Worm (Caenorhabditis elegans) whole organism, L4/young adult: ENCODE data around the gene nsun-5.
"Not testable (repeated sequence)": the region's sequence is repeated elsewhere in the genome, so short reads cannot be mapped to it uniquely, and the experiment has no call there.

Experiments
- W03F9.2 ChIP-seq: fragments of 150-350 bp; optimal IDR thresholded peaks from 2 replicates; lab custom pipeline; 2014; ENCODE audit warnings: missing biosample characterization, missing genetic modification characterization
- dao-5 ChIP-seq: sonication (generic microtip); optimal IDR thresholded peaks from 2 replicates; lab custom pipeline; 2016; ENCODE audit warnings: missing genotype, missing genetic modification characterization, moderate library complexity, missing compliant biosample characterization
- him-1 ChIP-seq: sonication (generic microtip); optimal IDR thresholded peaks from 2 replicates; lab custom pipeline; 2016; ENCODE audit warnings: missing genotype, missing genetic modification reagents, missing genetic modification characterization, missing compliant biosample characterization

Gene nsun-5

ce11 chrII:14967084-14967483 lies 2.3 kb upstream of the nsun-5 start:
- TF ChIP-seq dao-5 (tag; lab: Kevin White, UChicago) (no peak), him-1 (tag; lab: Kevin White, UChicago) (no peak), W03F9.2 (tag; lab: Kevin White, UChicago) (no peak)

- TF ChIP-seq dao-5 (tag; lab: Kevin White, UChicago) (no peak), him-1 (tag; lab: Kevin White, UChicago) (no peak)
Measured at ce11 chrII:14968275-14968674, 1.1 kb upstream of the nsun-5 start.

ce11 chrII:14983909-14984308 lies 14.5 kb downstream of the nsun-5 start, which contains the start of gene Y53F4B.5:
TSS of gene Y53F4B.5 (minus strand) at chrII:14984009.
- TF ChIP-seq dao-5 (tag; lab: Kevin White, UChicago) = no peak
- no peak for TF ChIP-seq W03F9.2 (tag; lab: Kevin White, UChicago)
- TF ChIP-seq him-1 (tag; lab: Kevin White, UChicago) = no peak

DNA sequence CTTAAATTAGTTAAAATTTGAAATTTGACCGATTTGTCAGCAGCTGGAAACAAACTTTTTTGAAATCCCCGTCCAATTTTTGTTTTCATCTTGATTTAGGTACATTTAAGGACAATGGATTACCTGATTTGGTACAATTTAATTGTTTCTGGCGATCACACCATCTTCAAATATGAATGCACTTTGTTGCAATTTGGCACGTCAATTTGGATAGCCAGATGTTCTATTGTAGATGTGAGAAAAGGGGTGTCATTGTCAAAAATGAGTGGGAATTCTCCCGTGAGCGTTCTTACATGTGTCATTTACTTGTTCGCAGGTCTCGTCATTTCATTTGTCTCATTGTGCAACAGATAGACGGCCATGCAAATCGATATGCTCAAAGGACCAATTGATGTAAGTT lies 18.8 kb downstream of the nsun-5 start, which contains the start of gene Y53F4B.43:
Gene Y53F4B.43, plus strand, starts transcription at position 301 of the 400 bp plus-strand sequence.
- TF ChIP-seq him-1, dao-5, W03F9.2 (tag; lab: Kevin White, UChicago): not testable (repeated sequence)

ce11 chrII:14992598-14992997 lies 23.2 kb downstream of the nsun-5 start, which contains the start of gene Y53F4B.7:
TSS of gene Y53F4B.7 (plus strand) at chrII:14992898.
- not testable (repeated sequence) for TF ChIP-seq him-1, dao-5, W03F9.2 (tag; lab: Kevin White, UChicago)

ce11 chrII:15003410-15003809 lies 34.0 kb downstream of the nsun-5 start, which contains the start of gene Y53F4B.10:
TSS of gene Y53F4B.10 (minus strand) at chrII:15003510.
- TF ChIP-seq him-1 (tag; lab: Kevin White, UChicago) (no peak), W03F9.2 (tag; lab: Kevin White, UChicago) (no peak), dao-5 (tag; lab: Kevin White, UChicago) (no peak)

- no peak for TF ChIP-seq him-1 (tag; lab: Kevin White, UChicago)
- no peak for TF ChIP-seq W03F9.2 (tag; lab: Kevin White, UChicago)
- TF ChIP-seq dao-5 (tag; lab: Kevin White, UChicago) = no peak
Measured at ce11 chrII:15004538-15004937, 35.1 kb downstream of the nsun-5 start.

- TF ChIP-seq him-1 (tag; lab: Kevin White, UChicago) (no peak), dao-5 (tag; lab: Kevin White, UChicago) (no peak)
Measured at ce11 chrII:15005118-15005517, 35.7 kb downstream of the nsun-5 start.

ce11 chrII:15008481-15009057 lies 39.2 kb downstream of the nsun-5 start:
- TF ChIP-seq him-1 (tag; lab: Kevin White, UChicago) = no peak
- TF ChIP-seq W03F9.2 (tag; lab: Kevin White, UChicago) = no peak
- no peak for TF ChIP-seq dao-5 (tag; lab: Kevin White, UChicago)

DNA sequence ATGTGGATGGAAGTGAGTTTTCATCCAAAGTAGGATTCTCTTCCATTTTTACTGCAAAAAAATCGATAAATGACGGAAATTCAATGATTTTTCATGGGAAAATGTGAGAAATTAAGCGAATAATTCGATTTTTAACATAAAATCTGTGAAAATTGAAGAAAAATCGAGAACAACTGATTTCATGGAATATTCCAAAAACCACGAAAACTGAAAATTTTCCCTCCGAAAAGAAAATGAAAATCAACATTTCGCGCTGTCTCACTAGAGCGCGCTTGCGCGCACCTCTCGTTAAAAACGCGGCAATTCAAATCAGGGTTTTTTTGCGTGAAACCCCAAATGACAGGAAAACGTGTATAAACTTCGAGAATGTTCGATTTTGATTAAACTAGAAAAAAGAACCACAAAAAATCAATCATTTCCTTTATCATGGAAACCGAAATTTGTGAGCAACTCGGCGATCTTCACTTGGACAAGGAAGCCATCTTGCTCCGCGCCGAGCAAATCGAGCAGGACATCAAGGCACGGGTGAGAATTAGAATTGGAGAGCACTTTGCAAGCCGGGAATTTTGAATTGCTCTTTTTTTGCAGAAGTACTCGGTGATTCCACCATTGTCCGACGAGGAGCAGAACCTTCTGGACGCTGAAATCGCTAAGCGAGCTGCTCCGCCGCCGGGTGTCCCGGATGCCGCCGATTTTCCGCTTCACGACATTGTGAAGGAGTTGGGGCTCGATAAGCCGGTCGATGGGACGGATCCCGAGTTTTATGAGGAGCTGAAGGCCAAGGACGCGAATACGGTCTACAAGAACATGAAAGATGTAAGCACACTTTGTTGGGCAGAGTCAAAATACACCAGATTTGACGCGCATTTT lies 41.2 kb downstream of the nsun-5 start, which contains the start of the genes Y53F4B.9 and Y53F4B.11:
Gene Y53F4B.9, minus strand, starts transcription at position 51 of the 870 bp plus-strand sequence.
Gene Y53F4B.11, plus strand, starts transcription at position 383 of the 870 bp plus-strand sequence.
- TF ChIP-seq him-1 (tag; lab: Kevin White, UChicago) = no peak
- peak; percentile 42 for TF ChIP-seq W03F9.2 (tag; lab: Kevin White, UChicago)

DNA sequence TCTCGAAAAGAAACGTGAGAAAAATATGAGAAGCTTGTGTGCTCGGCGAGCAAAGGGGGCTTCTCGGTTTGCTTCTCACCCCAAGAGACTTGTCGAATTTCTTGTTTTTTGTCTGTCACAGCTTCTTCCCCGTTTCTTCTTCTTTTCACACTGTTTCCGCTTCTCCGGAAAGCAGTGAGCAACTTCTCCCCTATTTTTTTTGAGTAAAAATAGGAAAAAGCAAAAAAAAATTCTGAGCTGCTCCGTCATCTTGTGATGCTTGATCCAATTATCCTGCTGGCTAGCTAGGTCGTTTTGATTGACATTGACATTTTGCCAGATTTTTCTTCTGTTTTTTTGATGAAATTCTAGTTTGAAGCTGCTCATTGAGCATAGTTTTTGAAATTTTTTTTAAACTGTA lies 45.0 kb downstream of the nsun-5 start, which contains the start of gene Y53F4B.51:
Gene Y53F4B.51, minus strand, starts transcription at position 63 of the 400 bp plus-strand sequence.
- TF ChIP-seq him-1 (tag; lab: Kevin White, UChicago) = no peak
- TF ChIP-seq W03F9.2 (tag; lab: Kevin White, UChicago) = no peak
- TF ChIP-seq dao-5 (tag; lab: Kevin White, UChicago) = no peak

ce11 chrII:15015669-15016068 lies 46.3 kb downstream of the nsun-5 start:
- TF ChIP-seq him-1 (tag; lab: Kevin White, UChicago) (no peak), dao-5 (tag; lab: Kevin White, UChicago) (no peak), W03F9.2 (tag; lab: Kevin White, UChicago) (no peak)

DNA sequence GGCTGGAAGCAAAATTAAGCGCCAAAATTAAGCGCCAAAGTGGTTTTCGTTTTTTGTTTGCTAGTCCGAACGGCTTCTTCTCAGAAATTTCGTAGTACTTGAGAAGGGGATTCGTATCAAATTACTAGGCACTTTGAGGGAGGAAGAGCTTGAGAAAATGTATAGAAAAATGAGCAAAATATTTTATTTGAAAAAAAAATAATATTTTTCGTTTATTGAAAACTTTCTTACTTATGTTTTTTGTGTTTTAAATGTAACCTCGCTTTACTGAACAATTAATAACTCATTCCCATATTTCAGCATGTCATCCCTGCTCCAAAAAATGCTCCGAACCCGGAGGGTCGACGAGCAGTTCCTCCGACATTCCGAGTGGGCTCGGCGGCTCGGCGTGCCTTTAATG lies 49.5 kb downstream of the nsun-5 start, which contains the start of gene Y53F4B.12:
Gene Y53F4B.12, plus strand, starts transcription at position 301 of the 400 bp plus-strand sequence.
- TF ChIP-seq dao-5 (tag; lab: Kevin White, UChicago) = no peak
- TF ChIP-seq him-1 (tag; lab: Kevin White, UChicago) = no peak
